Fruit fly (Drosophila melanogaster): ENCODE measurements around the gene CG9682.

DNA sequence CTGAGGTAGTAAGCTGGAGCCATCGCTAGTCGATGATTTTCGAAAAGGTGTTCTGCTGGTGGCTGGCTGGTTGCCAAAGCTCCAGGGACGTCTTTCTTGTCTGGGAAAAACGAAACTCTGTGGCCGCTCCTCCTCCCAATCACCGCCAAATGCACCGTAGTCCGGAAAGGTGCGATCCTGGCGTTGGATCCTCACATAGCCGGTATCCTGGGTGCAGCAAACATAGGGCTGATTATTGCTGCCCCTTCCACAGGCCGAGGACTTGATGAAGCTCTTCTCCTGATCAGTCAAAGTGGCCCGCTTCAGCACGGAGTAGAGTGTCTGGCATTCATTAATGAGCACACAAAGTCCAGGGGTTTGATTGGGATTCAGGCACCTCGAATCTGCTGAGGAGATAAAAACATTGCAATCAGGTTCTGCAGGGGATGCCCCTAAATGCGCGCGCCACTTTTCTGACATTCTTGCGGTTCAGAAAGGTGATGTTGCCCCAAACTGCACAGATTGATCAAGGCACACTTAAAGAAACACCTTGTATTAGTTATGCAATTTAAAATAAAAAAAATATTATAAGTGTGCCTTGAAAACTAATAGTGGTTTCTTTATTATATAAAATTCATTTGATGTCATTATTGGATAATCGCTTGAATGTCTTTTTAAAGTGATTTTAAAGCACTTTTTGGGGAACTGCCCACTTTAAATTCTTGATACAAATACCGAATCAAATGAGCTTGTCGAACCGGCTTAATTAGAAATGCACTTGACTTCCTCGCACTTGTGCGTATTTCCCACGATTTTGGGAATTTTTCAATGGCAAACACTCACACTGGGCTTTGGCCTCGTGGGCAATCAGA, 4.8 kb upstream of the CG9682 start:
- no peak for TF ChIP-seq EcR (GFP tag; optimal IDR thresholded peaks at IDR 0.05)
- no peak for TF ChIP-seq CG8478 (optimal IDR thresholded peaks at IDR 0.05)

Data from whole organism.